Worm (Caenorhabditis elegans): ENCODE data around the gene W03F9.4.

ce11 chrV:152156-152555 lies 968 bp upstream of the W03F9.4 start:
- TF ChIP-seq F49E8.2 (tag; optimal IDR thresholded peaks at IDR 0.05; ENCODE audit: borderline replicate concordance) (no peak), snpc-1.2 (GFP tag; IDR thresholded peaks at IDR 0.05) (no peak), unc-130 (GFP tag; optimal IDR thresholded peaks at IDR 0.05) (no peak), ceh-62 (tag; optimal IDR thresholded peaks at IDR 0.05) (no peak), lin-13 (GFP tag; optimal IDR thresholded peaks at IDR 0.05) (no peak), ceh-28 (tag; optimal IDR thresholded peaks at IDR 0.05) (no peak), nhr-77 (tag; optimal IDR thresholded peaks at IDR 0.05) (no peak), rbr-2 (tag; optimal IDR thresholded peaks at IDR 0.05) (no peak), dpl-1 (GFP tag; optimal IDR thresholded peaks at IDR 0.05) (no peak)
